Fruit fly (Drosophila melanogaster): ENCODE data around the gene Invadolysin.

The Invadolysin gene

dm6 chr3R:10153957-10154685 is 9.7 kb downstream of the Invadolysin start (continued):
- TF ChIP-seq CG3032 (tag; optimal IDR thresholded peaks at IDR 0.05) (no peak), esn (GFP tag; optimal IDR thresholded peaks at IDR 0.05) (no peak), spab (GFP tag; optimal IDR thresholded peaks at IDR 0.05) (peak; percentile 2)

- TF ChIP-seq CG11902 (GFP tag; optimal IDR thresholded peaks at IDR 0.05) (peak; percentile 7), Sox14 (GFP tag; optimal IDR thresholded peaks at IDR 0.05) (peak; percentile 65), Hr39 (GFP tag; optimal IDR thresholded peaks at IDR 0.05) (peak; percentile 47), esn (GFP tag; optimal IDR thresholded peaks at IDR 0.05) (peak; percentile 52), CG31627 (GFP tag; optimal IDR thresholded peaks at IDR 0.05) (peak; percentile 43), lz (GFP tag; optimal IDR thresholded peaks at IDR 0.05) (peak; percentile 26), Sox102F (GFP tag; optimal IDR thresholded peaks at IDR 0.05) (no peak), Blimp-1 (GFP tag; optimal IDR thresholded peaks at IDR 0.05) (peak; percentile 42), OdsH (GFP tag; optimal IDR thresholded peaks at IDR 0.05) (no peak)
Observed at dm6 chr3R:10161163-10161562, 16.7 kb downstream of the Invadolysin start, which contains the start of gene CG6254. Gene CG6254, minus strand, starts transcription at chr3R:10161331.

- TF ChIP-seq CG4318 (GFP tag; optimal IDR thresholded peaks at IDR 0.05) (no peak), CG11762 (GFP tag; optimal IDR thresholded peaks at IDR 0.05; ENCODE audit: insufficient read depth) (no peak), esn (GFP tag; optimal IDR thresholded peaks at IDR 0.05) (peak; percentile 38), vri (GFP tag; optimal IDR thresholded peaks at IDR 0.05) (peak; percentile 79), OdsH (GFP tag; optimal IDR thresholded peaks at IDR 0.05) (no peak), CG10631 (GFP tag; optimal IDR thresholded peaks at IDR 0.05) (no peak), Hr38 (GFP tag; optimal IDR thresholded peaks at IDR 0.05) (no peak), CG32006 (GFP tag; optimal IDR thresholded peaks at IDR 0.05) (no peak), CG6854 (GFP tag; optimal IDR thresholded peaks at IDR 0.05) (peak; percentile 17), Hr39 (GFP tag; optimal IDR thresholded peaks at IDR 0.05) (no peak), acj6 (GFP tag; optimal IDR thresholded peaks at IDR 0.05) (no peak), ss (GFP tag; optimal IDR thresholded peaks at IDR 0.05) (no peak), dsx (GFP tag; optimal IDR thresholded peaks at IDR 0.05; ENCODE audit: poor library complexity, severe bottlenecking) (no peak), CG3032 (tag; optimal IDR thresholded peaks at IDR 0.05) (no peak), CG16779 (tag; optimal IDR thresholded peaks at IDR 0.05) (no peak), achi (GFP tag; optimal IDR thresholded peaks at IDR 0.05) (no peak), CG10669 (GFP tag; optimal IDR thresholded peaks at IDR 0.05) (no peak), Sox102F (GFP tag; optimal IDR thresholded peaks at IDR 0.05) (peak; percentile 41)
Observed at dm6 chr3R:10166334-10166733, 21.9 kb downstream of the Invadolysin start.

- TF ChIP-seq fkh (GFP tag; optimal IDR thresholded peaks at IDR 0.05) (peak; percentile 14), Eip93F (GFP tag; optimal IDR thresholded peaks at IDR 0.05) (no peak)
Observed at dm6 chr3R:10167280-10167679, 22.8 kb downstream of the Invadolysin start.

- peak; percentile 60 for TF ChIP-seq CG31627 (GFP tag; optimal IDR thresholded peaks at IDR 0.05)
- TF ChIP-seq CG34406 (GFP tag; optimal IDR thresholded peaks at IDR 0.05) = peak; percentile 36
- TF ChIP-seq CG8319 (GFP tag; optimal IDR thresholded peaks at IDR 0.05) = no peak
- peak; percentile 2 for TF ChIP-seq CG3032 (tag; optimal IDR thresholded peaks at IDR 0.05)
- no peak for TF ChIP-seq spab (GFP tag; optimal IDR thresholded peaks at IDR 0.05)
- peak; percentile 59 for TF ChIP-seq OdsH (GFP tag; optimal IDR thresholded peaks at IDR 0.05)
- TF ChIP-seq acj6 (GFP tag; optimal IDR thresholded peaks at IDR 0.05) = peak; percentile 61
- peak; percentile 64 for TF ChIP-seq cyc (GFP tag; optimal IDR thresholded peaks at IDR 0.05)
- TF ChIP-seq fd85E (GFP tag; optimal IDR thresholded peaks at IDR 0.05) = peak; percentile 25
- TF ChIP-seq fd59A (GFP tag; optimal IDR thresholded peaks at IDR 0.05) = no peak
- TF ChIP-seq CG6854 (GFP tag; optimal IDR thresholded peaks at IDR 0.05) = no peak
- TF ChIP-seq ss (GFP tag; optimal IDR thresholded peaks at IDR 0.05) = peak in 1 of 2 experiments; percentile 21
- TF ChIP-seq fkh (GFP tag; optimal IDR thresholded peaks at IDR 0.05) = peak; percentile 39
- TF ChIP-seq CG6276 (GFP tag; optimal IDR thresholded peaks at IDR 0.05) = no peak
- peak; percentile 23 for TF ChIP-seq CG10669 (GFP tag; optimal IDR thresholded peaks at IDR 0.05)
- TF ChIP-seq Eip93F (GFP tag; optimal IDR thresholded peaks at IDR 0.05) = no peak
- no peak for TF ChIP-seq CG4318 (GFP tag; optimal IDR thresholded peaks at IDR 0.05)
- no peak for TF ChIP-seq CG1621 (tag; optimal IDR thresholded peaks at IDR 0.05)
- peak; percentile 66 for TF ChIP-seq esn (GFP tag; optimal IDR thresholded peaks at IDR 0.05)
- TF ChIP-seq svp (GFP tag) = peak; percentile 80
- TF ChIP-seq CG15336 (GFP tag; IDR thresholded peaks at IDR 0.05) = peak; percentile 69
- TF ChIP-seq dsx (GFP tag; optimal IDR thresholded peaks at IDR 0.05; ENCODE audit: poor library complexity, severe bottlenecking) = no peak
- no peak; the same call in 1 of the 3 replicates for TF ChIP-seq CG8119 (GFP tag; IDR thresholded peaks at IDR 0.05)
- TF ChIP-seq CG6163 (GFP tag; IDR thresholded peaks at IDR 0.05) = peak; percentile 25; the same call in 1 of the 3 replicates
- TF ChIP-seq CG16779 (tag; optimal IDR thresholded peaks at IDR 0.05) = peak; percentile 14
- peak; percentile 43 for TF ChIP-seq CG6792 (GFP tag; optimal IDR thresholded peaks at IDR 0.05)
Observed at dm6 chr3R:10168483-10169064, 24.1 kb downstream of the Invadolysin start.
